Worm (Caenorhabditis elegans) whole organism, L4 larva: ENCODE results near the gene Y62E10A.24.

Source experiments
- arid-1 ChIP-seq: fragments of 200-800 bp; sonication (Bioruptor generic); conservative IDR thresholded peaks from 2 replicates; pipeline ENCODE4 v1.3.6; 2022; ENCODE audit warnings: missing genetic modification reagents, missing genetic modification characterization, missing compliant biosample characterization
- ceh-44 ChIP-seq: fragments of 200-800 bp; sonication (Bioruptor generic); IDR thresholded peaks from 2 replicates; pipeline ENCODE4 v1.3.6; 2022; ENCODE audit warnings: missing genetic modification reagents, missing genetic modification characterization, missing compliant biosample characterization
- zip-11 ChIP-seq: fragments of 200-800 bp; sonication (Bioruptor generic); IDR thresholded peaks from 2 replicates; pipeline ENCODE4 v1.3.6; 2022; ENCODE audit warnings: missing genetic modification characterization, missing compliant biosample characterization

DNA sequence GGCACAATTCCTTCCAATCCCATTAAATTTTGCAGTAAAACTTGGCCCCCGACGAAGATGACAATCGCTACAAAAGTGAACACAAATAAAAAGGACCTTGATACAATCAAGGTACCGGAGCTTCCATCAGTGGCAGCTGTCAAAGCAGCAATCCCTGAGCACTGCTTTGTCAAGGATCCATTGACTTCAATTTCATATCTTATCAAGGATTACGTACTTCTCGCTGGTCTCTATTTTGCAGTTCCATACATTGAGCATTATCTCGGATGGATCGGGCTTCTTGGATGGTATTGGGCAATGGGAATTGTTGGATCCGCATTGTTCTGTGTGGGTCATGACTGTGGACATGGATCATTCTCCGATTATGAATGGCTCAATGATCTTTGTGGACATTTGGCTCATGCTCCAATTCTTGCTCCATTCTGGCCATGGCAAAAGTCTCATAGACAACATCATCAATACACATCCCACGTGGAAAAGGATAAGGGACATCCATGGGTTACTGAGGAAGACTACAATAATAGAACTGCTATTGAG lies 46.6 kb upstream of the Y62E10A.24 start, which contains the start of gene fat-2:
- TF ChIP-seq arid-1 (GFP tag; lab: Robert Waterston, UW) (no peak), zip-11 (GFP tag; lab: Robert Waterston, UW) (no peak), ceh-44 (GFP tag; lab: Robert Waterston, UW) (no peak)
